Worm (Caenorhabditis elegans) whole organism, young adult: ENCODE results near the gene scc-1.

ENCODE experiments used
- T26A5.8 ChIP-seq: sonication (generic microtip); optimal IDR thresholded peaks from 2 replicates; lab custom pipeline; 2016; ENCODE audit warnings: missing genetic modification characterization, missing compliant biosample characterization
- ama-1 ChIP-seq, 3 experiments: fragments of 150-350 bp in 1 of 3; sonication (generic microtip) in 2 of 3; optimal IDR thresholded peaks; 2 replicates each; lab custom pipeline; 2014 to 2018; ENCODE audit warnings: missing biosample characterization in 2 of 3, missing genetic modification characterization in 2 of 3, missing genetic modification reagents in 2 of 3
- attf-3 ChIP-seq: fragments of 200-800 bp; sonication (Bioruptor generic); conservative IDR thresholded peaks from 2 replicates; pipeline ENCODE4 v1.3.6; 2022; ENCODE audit warnings: missing genetic modification reagents, missing genetic modification characterization, missing compliant biosample characterization
- ccch-3 ChIP-seq: fragments of 200-800 bp; sonication (Bioruptor generic); optimal IDR thresholded peaks from 2 replicates; lab custom pipeline; 2018; ENCODE audit warnings: mild to moderate bottlenecking, missing genetic modification characterization, missing compliant biosample characterization
- dpff-1 ChIP-seq: sonication (generic microtip); optimal IDR thresholded peaks from 2 replicates; lab custom pipeline; 2017; ENCODE audit warnings: mild to moderate bottlenecking, missing genetic modification characterization, missing compliant biosample characterization
- lin-40 ChIP-seq: sonication (generic microtip); optimal IDR thresholded peaks from 2 replicates; lab custom pipeline; 2016; ENCODE audit warnings: missing genetic modification characterization, mild to moderate bottlenecking, missing compliant biosample characterization, missing genotype, missing genetic modification reagents
- lir-1 ChIP-seq: fragments of 200-800 bp; sonication (Bioruptor generic); conservative IDR thresholded peaks from 2 replicates; pipeline ENCODE4 v1.3.6; 2022; ENCODE audit warnings: missing genetic modification reagents, missing genetic modification characterization, missing compliant biosample characterization
- nhr-179 ChIP-seq: sonication (generic microtip); optimal IDR thresholded peaks from 2 replicates; lab custom pipeline; 2016; ENCODE audit warnings: mild to moderate bottlenecking, missing genetic modification characterization, missing compliant biosample characterization
- nhr-80 ChIP-seq: sonication (generic microtip); optimal IDR thresholded peaks from 2 replicates; lab custom pipeline; 2016; ENCODE audit warnings: missing genetic modification characterization, missing compliant biosample characterization
- rec-8 ChIP-seq, 2 experiments: sonication (generic microtip); optimal IDR thresholded peaks; 2 replicates each; lab custom pipeline; 2016; ENCODE audit warnings: mild to moderate bottlenecking in 2 of 2, missing genetic modification characterization in 2 of 2, missing genetic modification reagents in 2 of 2, missing genotype in 2 of 2, missing biosample characterization in 1 of 2, missing compliant biosample characterization in 1 of 2, moderate library complexity in 1 of 2
- snpc-4 ChIP-seq, 5 experiments: fragments of 150-350 bp in 1 of 5; sonication (generic microtip) in 4 of 5; optimal IDR thresholded peaks; 2 replicates each; lab custom pipeline; 2014 to 2018; ENCODE audit warnings: missing genetic modification characterization in 5 of 5, missing biosample characterization in 3 of 5, antibody characterized with exemption in 2 of 5, mild to moderate bottlenecking in 2 of 5, missing compliant biosample characterization in 2 of 5, missing genotype in 2 of 5, moderate library complexity in 2 of 5, missing genetic modification reagents in 1 of 5
- unc-62 ChIP-seq: fragments of 150-350 bp; optimal IDR thresholded peaks from 2 replicates; lab custom pipeline; 2014; ENCODE audit warnings: missing biosample characterization, missing genetic modification reagents, missing genetic modification characterization

- TF ChIP-seq lin-40 (peak; percentile 27), attf-3 (GFP tag; lab: Robert Waterston, UW) (no peak), dpff-1 (tag; lab: Kevin White, UChicago) (no peak), ama-1 (optimal IDR thresholded peaks at IDR 0.05; lab: Kevin White, UChicago) (no peak), ama-1 (GFP tag; optimal IDR thresholded peaks at IDR 0.05; lab: Kevin White, UChicago) (no peak), T26A5.8 (tag; lab: Kevin White, UChicago) (no peak), rec-8 (tag; optimal IDR thresholded peaks at IDR 0.05; lab: Kevin White, UChicago) (no peak), nhr-80 (tag; lab: Kevin White, UChicago) (peak; percentile 94), ccch-3 (GFP tag; lab: Kevin White, UChicago) (no peak), lir-1 (GFP tag; lab: Robert Waterston, UW) (no peak), nhr-179 (no peak), snpc-4 (GFP tag; optimal IDR thresholded peaks at IDR 0.05; lab: Kevin White, UChicago) (no peak), snpc-4 (tag; optimal IDR thresholded peaks at IDR 0.05; lab: Kevin White, UChicago) (no peak), unc-62 (GFP tag; lab: Kevin White, UChicago) (no peak)
Measured at ce11 chrII:4728687-4729086, 30.2 kb downstream of the scc-1 start.
